Fruit fly (Drosophila melanogaster): Measurements from ENCODE around the gene Rab27.

Rab27 gene

dm6 chrX:1476848-1477247 lies at the start of gene Rab27, which contains the start of gene mei-38 (continued):
- peak; percentile 3 for TF ChIP-seq bab2 (GFP tag; optimal IDR thresholded peaks at IDR 0.05)
- TF ChIP-seq Sin3A (optimal IDR thresholded peaks at IDR 0.05): peak; percentile 59
- TF ChIP-seq CG7987 (GFP tag; optimal IDR thresholded peaks at IDR 0.05): no peak
- TF ChIP-seq CG6813 (GFP tag; optimal IDR thresholded peaks at IDR 0.05): no peak
- no peak for TF ChIP-seq CG18764 (GFP tag; optimal IDR thresholded peaks at IDR 0.05)
- TF ChIP-seq Hr78 (GFP tag; optimal IDR thresholded peaks at IDR 0.05): no peak
- TF ChIP-seq CG9817 (tag; optimal IDR thresholded peaks at IDR 0.05): no peak
- peak; percentile 57; the same call in 1 of the 3 replicates for TF ChIP-seq zen2 (GFP tag; IDR thresholded peaks at IDR 0.05; ENCODE audit: partially characterized antibody)
- no peak for TF ChIP-seq kah (GFP tag; optimal IDR thresholded peaks at IDR 0.05)
- TF ChIP-seq zen (tag; optimal IDR thresholded peaks at IDR 0.05): peak; percentile 53
- no peak for TF ChIP-seq seq (GFP tag; IDR thresholded peaks at IDR 0.05)
- TF ChIP-seq ttk (GFP tag; IDR thresholded peaks at IDR 0.05): no peak
- TF ChIP-seq CG11723 (GFP tag; optimal IDR thresholded peaks at IDR 0.05): no peak
- TF ChIP-seq bbx (GFP tag; IDR thresholded peaks at IDR 0.05; ENCODE audit: partially characterized antibody): peak; percentile 65; the same call in 1 of the 2 replicates
- peak; percentile 27; the same call in 1 of the 2 replicates for TF ChIP-seq E2f1 (GFP tag; IDR thresholded peaks at IDR 0.05)
- TF ChIP-seq CG18599 (GFP tag; optimal IDR thresholded peaks at IDR 0.05): peak; percentile 2
- no peak for TF ChIP-seq Dip2 (GFP tag; IDR thresholded peaks at IDR 0.05)
- TF ChIP-seq Sox102F (GFP tag; optimal IDR thresholded peaks at IDR 0.05): no peak
- TF ChIP-seq slp2 (GFP tag; optimal IDR thresholded peaks at IDR 0.05): no peak
- no peak for TF ChIP-seq p53 (GFP tag; optimal IDR thresholded peaks at IDR 0.05)
- no peak for TF ChIP-seq CkIIα-i1 (GFP tag; IDR thresholded peaks at IDR 0.05)
- no peak for TF ChIP-seq CG1233 (GFP tag; optimal IDR thresholded peaks at IDR 0.05)
- no peak for TF ChIP-seq Blimp-1 (GFP tag; optimal IDR thresholded peaks at IDR 0.05)
- no peak for TF ChIP-seq slou (GFP tag; optimal IDR thresholded peaks at IDR 0.05)
- no peak for TF ChIP-seq CG30020 (tag; optimal IDR thresholded peaks at IDR 0.05)
- no peak for TF ChIP-seq CG4282 (GFP tag; optimal IDR thresholded peaks at IDR 0.05)
- no peak for TF ChIP-seq CG7928 (GFP tag; optimal IDR thresholded peaks at IDR 0.05)
- TF ChIP-seq croc (GFP tag; conservative IDR thresholded peaks at IDR 0.05): no peak
- TF ChIP-seq CG3281 (GFP tag; optimal IDR thresholded peaks at IDR 0.05): no peak
- no peak for TF ChIP-seq CG3407 (GFP tag; optimal IDR thresholded peaks at IDR 0.05)
- TF ChIP-seq H15 (GFP tag; IDR thresholded peaks at IDR 0.05): no peak
- peak; percentile 5 for TF ChIP-seq repo (GFP tag; optimal IDR thresholded peaks at IDR 0.05)
- no peak for TF ChIP-seq gsb-n (tag; optimal IDR thresholded peaks at IDR 0.05)
- TF ChIP-seq CG4707 (GFP tag; optimal IDR thresholded peaks at IDR 0.05): no peak
- no peak for TF ChIP-seq al (GFP tag; IDR thresholded peaks at IDR 0.05)
- no peak for TF ChIP-seq dmrt11E (tag; optimal IDR thresholded peaks at IDR 0.05)
- peak; percentile 71; the same call in 3 of the 4 replicates for TF ChIP-seq Dll (GFP tag; IDR thresholded peaks at IDR 0.05; ENCODE audit: partially characterized antibody)
- no peak for TF ChIP-seq oc (tag; optimal IDR thresholded peaks at IDR 0.05)
- no peak for TF ChIP-seq wor (GFP tag; IDR thresholded peaks at IDR 0.05)
- no peak for TF ChIP-seq CG6254 (GFP tag; optimal IDR thresholded peaks at IDR 0.05)
- no peak for TF ChIP-seq crp (GFP tag; optimal IDR thresholded peaks at IDR 0.05)
- TF ChIP-seq ro (GFP tag; IDR thresholded peaks at IDR 0.05): no peak
- TF ChIP-seq Dfd (GFP tag; optimal IDR thresholded peaks at IDR 0.05): no peak
- TF ChIP-seq nom (GFP tag; optimal IDR thresholded peaks at IDR 0.05): no peak
- TF ChIP-seq CG2116 (GFP tag; optimal IDR thresholded peaks at IDR 0.05): peak; percentile 69
- TF ChIP-seq Hey (tag; optimal IDR thresholded peaks at IDR 0.05): no peak
- TF ChIP-seq CG10543 (GFP tag; optimal IDR thresholded peaks at IDR 0.05): no peak
- no peak for TF ChIP-seq Optix (GFP tag; IDR thresholded peaks at IDR 0.05)
- no peak for TF ChIP-seq CG17385 (GFP tag; optimal IDR thresholded peaks at IDR 0.05)
- TF ChIP-seq chn (GFP tag; optimal IDR thresholded peaks at IDR 0.05): no peak
- no peak for TF ChIP-seq dimm (GFP tag; IDR thresholded peaks at IDR 0.05)

Data from whole organism, embryonic.